Worm (Caenorhabditis elegans): Measurements from ENCODE around the gene C25H3.15.
A peak's percentile ranks its signal among the peaks of the same experiment; 100 is the strongest.

C25H3.15 gene

ce11 chrII:5698254-5698653, 33.1 kb downstream of the C25H3.15 start (continued):
- TF ChIP-seq gmeb-1 (tag; optimal IDR thresholded peaks at IDR 0.05) (peak; percentile 60), dmd-4 (tag; optimal IDR thresholded peaks at IDR 0.05) (no peak), lin-11 (tag; optimal IDR thresholded peaks at IDR 0.05) (no peak), R02D3.7 (tag; optimal IDR thresholded peaks at IDR 0.05) (no peak), mbf-1 (tag; optimal IDR thresholded peaks at IDR 0.05) (no peak), nhr-21 (tag; optimal IDR thresholded peaks at IDR 0.05) (peak; percentile 35), lin-39 (tag; optimal IDR thresholded peaks at IDR 0.05) (no peak), ztf-11 (tag; optimal IDR thresholded peaks at IDR 0.05) (no peak), ZK546.5 (tag; optimal IDR thresholded peaks at IDR 0.05) (no peak), nhr-77 (tag; optimal IDR thresholded peaks at IDR 0.05) (no peak), ceh-82 (tag; optimal IDR thresholded peaks at IDR 0.05) (no peak), ztf-4 (tag; optimal IDR thresholded peaks at IDR 0.05) (peak; percentile 34), F13H6.1 (tag; optimal IDR thresholded peaks at IDR 0.05) (peak; percentile 10), ztf-1 (GFP tag; conservative IDR thresholded peaks at IDR 0.05) (no peak), unc-62 (GFP tag; optimal IDR thresholded peaks at IDR 0.05) (no peak), Y55F3AM.14 (GFP tag; optimal IDR thresholded peaks at IDR 0.05) (no peak), fos-1 (tag; optimal IDR thresholded peaks at IDR 0.05) (peak; percentile 32), nhr-237 (tag; optimal IDR thresholded peaks at IDR 0.05) (no peak), lin-13 (GFP tag; optimal IDR thresholded peaks at IDR 0.05) (no peak), blmp-1 (tag; optimal IDR thresholded peaks at IDR 0.05; ENCODE audit: insufficient read depth) (no peak), mdl-1 (tag; optimal IDR thresholded peaks at IDR 0.05) (no peak)

ce11 chrII:5698869-5699268, 33.7 kb downstream of the C25H3.15 start, which contains the start of the genes C25H3.10 and C25H3.1:
Gene C25H3.10 (minus strand): TSS chrII:5698969.
Gene C25H3.1 (plus strand): TSS chrII:5699071.
- TF ChIP-seq unc-39 (tag; optimal IDR thresholded peaks at IDR 0.05) (no peak), nhr-11 (tag; optimal IDR thresholded peaks at IDR 0.05) (no peak), snpc-4 (tag; optimal IDR thresholded peaks at IDR 0.05) (peak; percentile 6), mdl-1 (tag; optimal IDR thresholded peaks at IDR 0.05) (no peak)

ce11 chrII:5701485-5701884, 36.4 kb downstream of the C25H3.15 start:
- no peak for TF ChIP-seq unc-62 (GFP tag; optimal IDR thresholded peaks at IDR 0.05)
- TF ChIP-seq ceh-82 (tag; optimal IDR thresholded peaks at IDR 0.05): no peak
- TF ChIP-seq blmp-1 (tag; optimal IDR thresholded peaks at IDR 0.05; ENCODE audit: insufficient read depth): no peak
- no peak for TF ChIP-seq nhr-12 (tag; optimal IDR thresholded peaks at IDR 0.05)
- peak; percentile 42 for TF ChIP-seq C34F6.9 (tag; optimal IDR thresholded peaks at IDR 0.05)
- TF ChIP-seq lin-13 (GFP tag; optimal IDR thresholded peaks at IDR 0.05): peak; percentile 42
- TF ChIP-seq gmeb-1 (tag; optimal IDR thresholded peaks at IDR 0.05): peak; percentile 69
- peak; percentile 81 for TF ChIP-seq sma-3 (GFP tag; optimal IDR thresholded peaks at IDR 0.05)
- no peak for TF ChIP-seq nhr-77 (tag; optimal IDR thresholded peaks at IDR 0.05)
- no peak for TF ChIP-seq nhr-23 (tag; optimal IDR thresholded peaks at IDR 0.05)
- peak; percentile 5 for TF ChIP-seq egl-27 (tag; optimal IDR thresholded peaks at IDR 0.05)
- TF ChIP-seq lin-11 (tag; optimal IDR thresholded peaks at IDR 0.05): no peak
- peak; percentile 77 for TF ChIP-seq crh-2 (tag; optimal IDR thresholded peaks at IDR 0.05)
- TF ChIP-seq sem-4 (tag; optimal IDR thresholded peaks at IDR 0.05): no peak
- no peak for TF ChIP-seq elt-1 (tag; optimal IDR thresholded peaks at IDR 0.05)
- no peak for TF ChIP-seq skn-1 (tag; optimal IDR thresholded peaks at IDR 0.05)
- TF ChIP-seq mdl-1 (tag; optimal IDR thresholded peaks at IDR 0.05): peak; percentile 66 to 77
- TF ChIP-seq ama-1 (optimal IDR thresholded peaks at IDR 0.05): peak; percentile 91
- TF ChIP-seq elt-3 (tag; optimal IDR thresholded peaks at IDR 0.05): no peak
- TF ChIP-seq snpc-4 (tag; optimal IDR thresholded peaks at IDR 0.05): peak; percentile 98
- TF ChIP-seq nhr-237 (tag; optimal IDR thresholded peaks at IDR 0.05): no peak
- TF ChIP-seq sma-9 (GFP tag; optimal IDR thresholded peaks at IDR 0.05): peak; percentile 88
- no peak for TF ChIP-seq sma-9 (tag; optimal IDR thresholded peaks at IDR 0.05)
- TF ChIP-seq alr-1 (tag; optimal IDR thresholded peaks at IDR 0.05): no peak
- no peak for TF ChIP-seq R02D3.7 (tag; optimal IDR thresholded peaks at IDR 0.05)
- no peak for TF ChIP-seq nhr-10 (tag; optimal IDR thresholded peaks at IDR 0.05)
- no peak for TF ChIP-seq Y55F3AM.14 (GFP tag; optimal IDR thresholded peaks at IDR 0.05)
- no peak for TF ChIP-seq mbf-1 (tag; optimal IDR thresholded peaks at IDR 0.05)
- TF ChIP-seq ztf-1 (GFP tag; conservative IDR thresholded peaks at IDR 0.05): no peak
- TF ChIP-seq F13H6.1 (tag; optimal IDR thresholded peaks at IDR 0.05): peak; percentile 60
- peak; percentile 74 for TF ChIP-seq fos-1 (tag; optimal IDR thresholded peaks at IDR 0.05)
- TF ChIP-seq nhr-21 (tag; optimal IDR thresholded peaks at IDR 0.05): peak; percentile 82
- peak; percentile 34 for TF ChIP-seq nhr-25 (tag; optimal IDR thresholded peaks at IDR 0.05)
- peak; percentile 70 for TF ChIP-seq nhr-129 (tag; optimal IDR thresholded peaks at IDR 0.05)
- TF ChIP-seq lsy-2 (tag; optimal IDR thresholded peaks at IDR 0.05): peak; percentile 57 to 72
- no peak for TF ChIP-seq zag-1 (tag; optimal IDR thresholded peaks at IDR 0.05)
- TF ChIP-seq mab-5 (tag; optimal IDR thresholded peaks at IDR 0.05): peak; percentile 44
- no peak for TF ChIP-seq dmd-4 (tag; optimal IDR thresholded peaks at IDR 0.05)
- TF ChIP-seq lin-39 (tag; optimal IDR thresholded peaks at IDR 0.05): no peak
- no peak for TF ChIP-seq nhr-11 (tag; optimal IDR thresholded peaks at IDR 0.05)
- TF ChIP-seq ceh-16 (tag; optimal IDR thresholded peaks at IDR 0.05): no peak
- TF ChIP-seq unc-39 (tag; optimal IDR thresholded peaks at IDR 0.05): no peak

Measured in whole organism, L2 larva.